Worm (Caenorhabditis elegans) whole organism, L3 larva: Measurements from ENCODE around the gene Y49E10.16.

Experiments used
- R02D3.7 ChIP-seq: fragments of 150-350 bp; optimal IDR thresholded peaks from 2 replicates; lab custom pipeline; 2014; ENCODE audit warnings: missing biosample characterization, missing genetic modification characterization
- ama-1 ChIP-seq: fragments of 150-350 bp; optimal IDR thresholded peaks from 2 replicates; lab custom pipeline; 2018
- ceh-28 ChIP-seq: fragments of 150-350 bp; optimal IDR thresholded peaks from 2 replicates; lab custom pipeline; 2014; ENCODE audit warnings: missing biosample characterization, missing genetic modification reagents, missing genetic modification characterization
- daf-12 ChIP-seq: fragments of 150-350 bp; optimal IDR thresholded peaks from 2 replicates; lab custom pipeline; 2014; ENCODE audit warnings: missing biosample characterization, missing genetic modification reagents, missing genetic modification characterization
- egl-27 ChIP-seq: sonication (generic microtip); optimal IDR thresholded peaks from 4 replicates; lab custom pipeline; 2017; ENCODE audit warnings: missing biosample characterization, missing genetic modification reagents, missing genetic modification characterization
- egl-5 ChIP-seq: fragments of 150-350 bp; optimal IDR thresholded peaks from 2 replicates; lab custom pipeline; 2017; ENCODE audit warnings: missing biosample characterization, missing genetic modification reagents, missing genetic modification characterization, inconsistent platforms
- elt-2 ChIP-seq: sonication (generic microtip); optimal IDR thresholded peaks from 2 replicates; lab custom pipeline; 2016; ENCODE audit warnings: missing genetic modification reagents, mild to moderate bottlenecking, missing genetic modification characterization, missing compliant biosample characterization
- elt-3 ChIP-seq, 3 experiments: fragments of 150-350 bp in 1 of 3; sonication (generic microtip) in 2 of 3; optimal IDR thresholded peaks; 2 replicates in 2 of 3; 4 replicates in 1 of 3; lab custom pipeline; 2014 to 2017; ENCODE audit warnings: missing biosample characterization in 3 of 3, missing genetic modification characterization in 3 of 3
- fkh-2 ChIP-seq: fragments of 150-350 bp; optimal IDR thresholded peaks from 2 replicates; lab custom pipeline; 2014; ENCODE audit warnings: missing biosample characterization, missing genetic modification reagents, missing genetic modification characterization
- hmg-11 ChIP-seq: sonication (generic microtip); optimal IDR thresholded peaks from 2 replicates; lab custom pipeline; 2016; ENCODE audit warnings: missing genetic modification characterization, missing compliant biosample characterization
- jun-1 ChIP-seq: fragments of 150-350 bp; optimal IDR thresholded peaks from 2 replicates; lab custom pipeline; 2014; ENCODE audit warnings: missing biosample characterization, missing genetic modification reagents, missing genetic modification characterization
- lin-15B ChIP-seq: fragments of 150-350 bp; optimal IDR thresholded peaks from 2 replicates; lab custom pipeline; 2014; ENCODE audit warnings: missing biosample characterization, missing genetic modification characterization
- lsy-12 ChIP-seq: sonication (generic microtip); optimal IDR thresholded peaks from 2 replicates; lab custom pipeline; 2016; ENCODE audit warnings: mild to moderate bottlenecking, missing genetic modification characterization, missing compliant biosample characterization
- mdl-1 ChIP-seq: fragments of 150-350 bp; optimal IDR thresholded peaks from 2 replicates; lab custom pipeline; 2014; ENCODE audit warnings: missing biosample characterization, missing genetic modification characterization
- nfya-1 ChIP-seq: sonication (generic microtip); optimal IDR thresholded peaks from 2 replicates; lab custom pipeline; 2017; ENCODE audit warnings: missing genetic modification characterization, mild to moderate bottlenecking, missing compliant biosample characterization, antibody characterized with exemption, moderate library complexity; ENCODE audit not compliant: insufficient read depth
- nhr-11 ChIP-seq: fragments of 150-350 bp; optimal IDR thresholded peaks from 2 replicates; lab custom pipeline; 2014; ENCODE audit warnings: missing biosample characterization, missing genetic modification characterization
- nhr-12 ChIP-seq: fragments of 150-350 bp; optimal IDR thresholded peaks from 2 replicates; lab custom pipeline; 2014; ENCODE audit warnings: missing biosample characterization, missing genetic modification characterization
- nhr-23 ChIP-seq: fragments of 150-350 bp; optimal IDR thresholded peaks from 2 replicates; lab custom pipeline; 2014; ENCODE audit warnings: missing biosample characterization, missing genetic modification reagents, missing genetic modification characterization
- nhr-237 ChIP-seq: fragments of 150-350 bp; optimal IDR thresholded peaks from 2 replicates; lab custom pipeline; 2014; ENCODE audit warnings: missing biosample characterization, missing genetic modification characterization
- nhr-25 ChIP-seq: sonication (generic microtip); optimal IDR thresholded peaks from 2 replicates; lab custom pipeline; 2017; ENCODE audit warnings: missing biosample characterization, missing genetic modification characterization
- nhr-28 ChIP-seq: fragments of 150-350 bp; optimal IDR thresholded peaks from 2 replicates; lab custom pipeline; 2014; ENCODE audit warnings: missing biosample characterization, missing genetic modification characterization
- pha-4 ChIP-seq: fragments of 150-350 bp; optimal IDR thresholded peaks from 2 replicates; lab custom pipeline; 2014; ENCODE audit warnings: missing biosample characterization, missing genetic modification reagents, missing genetic modification characterization
- pqm-1 ChIP-seq: fragments of 150-350 bp; optimal IDR thresholded peaks from 2 replicates; lab custom pipeline; 2017; ENCODE audit warnings: missing biosample characterization, missing genetic modification characterization, inconsistent platforms
- sea-2 ChIP-seq: fragments of 150-350 bp; sonication (generic microtip); optimal IDR thresholded peaks from 4 replicates; lab custom pipeline; 2014; ENCODE audit warnings: missing biosample characterization, missing genetic modification reagents, missing genetic modification characterization
- snpc-4 ChIP-seq: fragments of 150-350 bp; optimal IDR thresholded peaks from 2 replicates; lab custom pipeline; 2014; ENCODE audit warnings: missing biosample characterization, missing genetic modification characterization
- unc-62 ChIP-seq: fragments of 150-350 bp; sonication (generic microtip); optimal IDR thresholded peaks from 4 replicates; lab custom pipeline; 2014; ENCODE audit warnings: missing biosample characterization, missing genetic modification reagents, missing genetic modification characterization
- ztf-11 ChIP-seq: fragments of 150-350 bp; optimal IDR thresholded peaks from 2 replicates; lab custom pipeline; 2014; ENCODE audit warnings: missing biosample characterization, missing genetic modification characterization
- ztf-4 ChIP-seq: fragments of 150-350 bp; optimal IDR thresholded peaks from 2 replicates; lab custom pipeline; 2014; ENCODE audit warnings: missing biosample characterization, missing genetic modification characterization

Gene Y49E10.16

ce11 chrIII:12453785-12454184 lies 23.5 kb downstream of the Y49E10.16 start:
- TF ChIP-seq ztf-11 (tag; lab: Kevin White, UChicago) (no peak), pqm-1 (tag; lab: Kevin White, UChicago) (peak; percentile 68), elt-2 (peak; percentile 81), ceh-28 (tag; lab: Kevin White, UChicago) (peak; percentile 66), nhr-11 (tag; lab: Kevin White, UChicago) (no peak)

ce11 chrIII:12455651-12456420 lies 25.5 kb downstream of the Y49E10.16 start:
- TF ChIP-seq daf-12 (no peak), ztf-4 (tag; lab: Kevin White, UChicago) (peak; percentile 66), pha-4 (tag; lab: Kevin White, UChicago) (peak; percentile 14)
- TF ChIP-seq, all 47 proteins: peak for 2

ce11 chrIII:12456801-12457647 lies 26.7 kb downstream of the Y49E10.16 start, which contains the start of the genes scav-3 and Y49E10.21:
Gene scav-3, minus strand, starts transcription at chrIII:12456850.
Gene Y49E10.21, plus strand, starts transcription at chrIII:12457597.
- TF ChIP-seq sea-2 (no peak), nhr-23 (tag; lab: Kevin White, UChicago) (peak; percentile 8), pha-4 (tag; lab: Kevin White, UChicago) (peak; percentile 90), nhr-237 (tag; lab: Kevin White, UChicago) (no peak), nfya-1 (tag; lab: Kevin White, UChicago) (peak; percentile 47), pqm-1 (tag; lab: Kevin White, UChicago) (peak; percentile 35), elt-2 (peak; percentile 40), snpc-4 (tag; lab: Kevin White, UChicago) (peak; percentile 1), ceh-28 (tag; lab: Kevin White, UChicago) (peak; percentile 73), lin-15B (tag; lab: Kevin White, UChicago) (peak; percentile 53), nhr-25 (peak; percentile 27), ztf-11 (tag; lab: Kevin White, UChicago) (no peak), lsy-12 (tag; lab: Kevin White, UChicago) (no peak), ama-1 (lab: Kevin White, UChicago) (no peak), egl-27 (tag; lab: Kevin White, UChicago) (no peak), egl-5 (peak; percentile 56), nhr-11 (tag; lab: Kevin White, UChicago) (peak; percentile 57)

ce11 chrIII:12458970-12459369 lies 28.7 kb downstream of the Y49E10.16 start:
- TF ChIP-seq mdl-1 (tag; lab: Kevin White, UChicago) (no peak), nhr-237 (tag; lab: Kevin White, UChicago) (no peak), daf-12 (no peak), sea-2 (no peak), fkh-2 (no peak), egl-27 (tag; lab: Kevin White, UChicago) (no peak), nhr-12 (tag; lab: Kevin White, UChicago) (no peak), R02D3.7 (no peak)

ce11 chrIII:12466310-12466709 lies 36.0 kb downstream of the Y49E10.16 start, which contains the start of gene pstk-1:
Gene pstk-1, plus strand, starts transcription at chrIII:12466610.
- no peak for TF ChIP-seq egl-5
- no peak for TF ChIP-seq jun-1 (tag; lab: Kevin White, UChicago)
- TF ChIP-seq pha-4 (tag; lab: Kevin White, UChicago), result no peak
- no peak for TF ChIP-seq unc-62 (GFP tag; lab: Kevin White, UChicago)
- TF ChIP-seq elt-3 (tag; optimal IDR thresholded peaks at IDR 0.05; lab: Kevin White, UChicago), result no peak
- TF ChIP-seq lin-15B (tag; lab: Kevin White, UChicago), result no peak
- TF ChIP-seq hmg-11 (tag; lab: Kevin White, UChicago), result no peak
- TF ChIP-seq nfya-1 (tag; lab: Kevin White, UChicago), result no peak
- no peak for TF ChIP-seq pqm-1 (tag; lab: Kevin White, UChicago)
- TF ChIP-seq nhr-28 (tag; lab: Kevin White, UChicago), result no peak
